Fruit fly (Drosophila melanogaster) whole organism, wandering third instar larva: ENCODE results near the gene Ndae1.

Experiments
- Abd-B ChIP-seq: fragments of >200 bp; optimal IDR thresholded peaks from 2 replicates; lab custom pipeline; 2017; ENCODE audit warnings: missing biosample characterization, missing genetic modification characterization
- Jra ChIP-seq: sonication (Bioruptor generic); optimal IDR thresholded peaks from 2 replicates; lab custom pipeline; 2016; ENCODE audit warnings: missing biosample characterization, missing genetic modification characterization
- Myc ChIP-seq: fragments of >200 bp; optimal IDR thresholded peaks from 2 replicates; lab custom pipeline; 2017
- Vsx2 ChIP-seq: fragments of 200-300, 225-300 bp; sonication (Bioruptor generic); optimal IDR thresholded peaks from 2 replicates; lab custom pipeline; 2018; ENCODE audit warnings: missing biosample characterization, missing genetic modification characterization; ENCODE audit not compliant: partially characterized antibody
- brk ChIP-seq: fragments of 200-800 bp; sonication (Bioruptor generic); optimal IDR thresholded peaks from 2 replicates; lab custom pipeline; 2016; ENCODE audit warnings: missing biosample characterization, mild to moderate bottlenecking, missing genetic modification characterization
- dl ChIP-seq, 2 experiments: fragments of 175-275, 200-275 bp in 1 of 2; fragments of 200-275 bp in 1 of 2; sonication (Bioruptor generic); optimal IDR thresholded peaks; lab custom pipeline; 2018; ENCODE audit warnings: mild to moderate bottlenecking in 2 of 2, missing biosample characterization in 2 of 2, missing genetic modification characterization in 2 of 2, moderate library complexity in 2 of 2; ENCODE audit not compliant: partially characterized antibody in 2 of 2, insufficient read depth in 1 of 2
- ey ChIP-seq: fragments of 200-800 bp; sonication (Bioruptor generic); optimal IDR thresholded peaks from 2 replicates; lab custom pipeline; 2016; ENCODE audit warnings: missing biosample characterization, missing genetic modification characterization
- h ChIP-seq: fragments of 200-800 bp; sonication (Bioruptor generic); optimal IDR thresholded peaks from 3 replicates; lab custom pipeline; 2016; ENCODE audit warnings: missing biosample characterization, mild to moderate bottlenecking, missing genetic modification characterization
- lola ChIP-seq: fragments of >200 bp; optimal IDR thresholded peaks from 2 replicates; lab custom pipeline; 2017; ENCODE audit warnings: missing biosample characterization, missing genetic modification characterization
- pan ChIP-seq: fragments of >200 bp; optimal IDR thresholded peaks from 2 replicates; lab custom pipeline; 2017
- psq ChIP-seq: fragments of 200-800 bp; sonication (Bioruptor generic); optimal IDR thresholded peaks from 3 replicates; lab custom pipeline; 2017; ENCODE audit warnings: missing biosample characterization, mild to moderate bottlenecking, missing genetic modification characterization, moderate library complexity
- sage ChIP-seq: fragments of 200-800 bp; sonication (Bioruptor generic); optimal IDR thresholded peaks from 2 replicates; lab custom pipeline; 2016; ENCODE audit warnings: missing biosample characterization, mild to moderate bottlenecking, missing genetic modification characterization
- woc ChIP-seq: sonication (Bioruptor generic); optimal IDR thresholded peaks from 2 replicates; lab custom pipeline; 2016; ENCODE audit warnings: missing biosample characterization, mild to moderate bottlenecking, missing genetic modification characterization

DNA sequence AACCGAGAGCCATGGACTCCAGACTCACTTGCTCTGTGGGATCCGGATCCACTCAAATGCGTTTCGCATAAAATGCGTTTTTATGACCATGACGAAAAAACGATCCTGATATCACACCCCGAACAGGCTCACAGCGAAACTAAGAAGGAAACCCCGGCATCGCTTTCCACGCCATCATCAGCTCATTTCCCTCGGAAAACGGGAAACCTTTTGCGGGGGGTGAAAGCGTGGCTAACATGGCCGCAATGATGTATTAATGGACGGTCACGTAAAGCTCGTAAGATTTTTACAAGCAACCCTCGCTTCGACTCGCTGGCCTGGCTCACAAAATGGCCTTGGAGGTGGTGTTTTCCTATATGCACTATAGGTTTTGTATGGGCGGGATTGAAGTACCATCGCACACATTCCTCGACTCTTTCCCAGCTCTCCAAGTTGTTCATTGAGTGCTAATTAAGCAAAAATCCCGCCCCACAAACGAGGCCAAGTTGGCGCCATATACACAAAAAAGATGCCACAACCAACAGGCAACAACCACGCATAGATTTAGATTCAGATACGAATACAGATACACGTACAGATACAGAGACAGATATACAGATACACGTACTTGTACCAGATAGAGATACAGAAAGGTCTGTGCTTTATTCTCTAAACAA lies 15.9 kb upstream of the Ndae1 start:
- TF ChIP-seq Myc (lab: Kevin White, UChicago) = no peak
- TF ChIP-seq pan (lab: Kevin White, UChicago) = no peak
- TF ChIP-seq brk (GFP tag; lab: Kevin White, UChicago) = no peak
- TF ChIP-seq lola = no peak
- TF ChIP-seq sage = no peak
- TF ChIP-seq psq (GFP tag; lab: Kevin White, UChicago) = no peak
- no peak for TF ChIP-seq woc (GFP tag; lab: Kevin White, UChicago)
- TF ChIP-seq Jra = no peak
- no peak for TF ChIP-seq Abd-B
- TF ChIP-seq ey = no peak
- TF ChIP-seq dl (GFP tag; optimal IDR thresholded peaks at IDR 0.05; lab: Kevin White, UChicago; ENCODE audit: insufficient read depth in 1 of 2, partially characterized antibody in 2 of 2) = no peak
- no peak for TF ChIP-seq Vsx2 (GFP tag; lab: Kevin White, UChicago)
- TF ChIP-seq h (GFP tag; lab: Kevin White, UChicago) = no peak
